Worm (Caenorhabditis elegans) whole organism, L2 larva: ENCODE measurements around the gene ptr-1.

Experiments used
- R02D3.7 ChIP-seq: fragments of 150-350 bp; optimal IDR thresholded peaks from 2 replicates; lab custom pipeline; 2014; ENCODE audit warnings: missing biosample characterization, missing genetic modification characterization
- ZK546.5 ChIP-seq: sonication (generic microtip); optimal IDR thresholded peaks from 2 replicates; lab custom pipeline; 2017; ENCODE audit warnings: missing biosample characterization, missing genetic modification characterization
- aly-2 ChIP-seq: fragments of 150-350 bp; optimal IDR thresholded peaks from 2 replicates; lab custom pipeline; 2014; ENCODE audit warnings: missing biosample characterization, missing genetic modification characterization
- ama-1 ChIP-seq: fragments of 150-350 bp; optimal IDR thresholded peaks from 2 replicates; lab custom pipeline; 2018; ENCODE audit warnings: inconsistent platforms
- blmp-1 ChIP-seq: sonication (generic microtip); optimal IDR thresholded peaks from 2 replicates; lab custom pipeline; 2017; ENCODE audit warnings: missing genetic modification characterization, mild to moderate bottlenecking, missing compliant biosample characterization, antibody characterized with exemption, moderate library complexity; ENCODE audit not compliant: insufficient read depth
- ceh-16 ChIP-seq: fragments of 150-350 bp; optimal IDR thresholded peaks from 2 replicates; lab custom pipeline; 2014; ENCODE audit warnings: missing biosample characterization, missing genetic modification characterization
- ceh-82 ChIP-seq: fragments of 150-350 bp; optimal IDR thresholded peaks from 2 replicates; lab custom pipeline; 2014; ENCODE audit warnings: missing biosample characterization, missing genetic modification characterization
- crh-2 ChIP-seq: sonication (generic microtip); optimal IDR thresholded peaks from 2 replicates; lab custom pipeline; 2017; ENCODE audit warnings: missing biosample characterization, missing genetic modification characterization
- dmd-4 ChIP-seq: sonication (generic microtip); optimal IDR thresholded peaks from 2 replicates; lab custom pipeline; 2017; ENCODE audit warnings: missing biosample characterization, missing genetic modification characterization
- egl-27 ChIP-seq: sonication (generic microtip); optimal IDR thresholded peaks from 3 replicates; lab custom pipeline; 2017; ENCODE audit warnings: missing biosample characterization, missing genetic modification reagents, missing genetic modification characterization
- elt-1 ChIP-seq: fragments of 150-350 bp; optimal IDR thresholded peaks from 2 replicates; lab custom pipeline; 2014; ENCODE audit warnings: missing biosample characterization, missing genetic modification characterization
- fos-1 ChIP-seq: fragments of 150-350 bp; optimal IDR thresholded peaks from 2 replicates; lab custom pipeline; 2014; ENCODE audit warnings: missing biosample characterization, missing genetic modification characterization
- gmeb-1 ChIP-seq: fragments of 150-350 bp; optimal IDR thresholded peaks from 2 replicates; lab custom pipeline; 2014; ENCODE audit warnings: missing biosample characterization, missing genetic modification characterization
- lin-13 ChIP-seq: fragments of 150-350 bp; optimal IDR thresholded peaks from 2 replicates; lab custom pipeline; 2014; ENCODE audit warnings: missing biosample characterization, missing genetic modification reagents, missing genetic modification characterization
- lin-39 ChIP-seq: fragments of 150-350 bp; optimal IDR thresholded peaks from 2 replicates; lab custom pipeline; 2014; ENCODE audit warnings: missing biosample characterization, missing genetic modification reagents, missing genetic modification characterization
- lsy-2 ChIP-seq, 2 experiments: fragments of 150-350 bp in 1 of 2; sonication (generic microtip) in 1 of 2; optimal IDR thresholded peaks; 2 replicates each; lab custom pipeline; 2014 to 2017; ENCODE audit warnings: missing biosample characterization in 2 of 2, missing genetic modification characterization in 2 of 2
- mab-5 ChIP-seq: fragments of 150-350 bp; optimal IDR thresholded peaks from 2 replicates; lab custom pipeline; 2014; ENCODE audit warnings: missing biosample characterization, missing genetic modification characterization
- mdl-1 ChIP-seq, 2 experiments: fragments of 150-350 bp in 1 of 2; sonication (generic microtip) in 1 of 2; optimal IDR thresholded peaks; 2 replicates each; lab custom pipeline; 2017; ENCODE audit warnings: missing biosample characterization in 2 of 2, missing genetic modification characterization in 2 of 2
- nhr-11 ChIP-seq: fragments of 150-350 bp; optimal IDR thresholded peaks from 2 replicates; lab custom pipeline; 2014; ENCODE audit warnings: missing biosample characterization, missing genetic modification characterization
- nhr-129 ChIP-seq: fragments of 150-350 bp; optimal IDR thresholded peaks from 2 replicates; lab custom pipeline; 2014; ENCODE audit warnings: missing biosample characterization, missing genetic modification characterization
- nhr-21 ChIP-seq: fragments of 150-350 bp; optimal IDR thresholded peaks from 2 replicates; lab custom pipeline; 2014; ENCODE audit warnings: missing biosample characterization, missing genetic modification characterization
- nhr-23 ChIP-seq: fragments of 150-350 bp; optimal IDR thresholded peaks from 2 replicates; lab custom pipeline; 2014; ENCODE audit warnings: missing biosample characterization, missing genetic modification reagents, missing genetic modification characterization
- nhr-237 ChIP-seq: fragments of 150-350 bp; optimal IDR thresholded peaks from 2 replicates; lab custom pipeline; 2014; ENCODE audit warnings: missing biosample characterization, missing genetic modification characterization
- nhr-25 ChIP-seq: fragments of 150-350 bp; sonication (generic microtip); optimal IDR thresholded peaks from 3 replicates; lab custom pipeline; 2014; ENCODE audit warnings: missing biosample characterization, missing genetic modification characterization
- nhr-6 ChIP-seq: fragments of 150-350 bp; optimal IDR thresholded peaks from 2 replicates; lab custom pipeline; 2014; ENCODE audit warnings: missing biosample characterization, missing genetic modification characterization
- peb-1 ChIP-seq: fragments of 150-350 bp; optimal IDR thresholded peaks from 2 replicates; lab custom pipeline; 2014; ENCODE audit warnings: missing biosample characterization, missing genetic modification characterization
- sma-3 ChIP-seq: sonication (generic microtip); optimal IDR thresholded peaks from 2 replicates; lab custom pipeline; 2016; ENCODE audit warnings: missing genetic modification reagents, missing genetic modification characterization, missing compliant biosample characterization
- sma-9 ChIP-seq, 2 experiments: fragments of 150-350 bp in 1 of 2; sonication (generic microtip) in 1 of 2; optimal IDR thresholded peaks; 2 replicates each; lab custom pipeline; 2014 to 2016; ENCODE audit warnings: missing genetic modification characterization in 2 of 2, mild to moderate bottlenecking in 1 of 2, missing biosample characterization in 1 of 2, missing compliant biosample characterization in 1 of 2, missing genetic modification reagents in 1 of 2, moderate library complexity in 1 of 2
- unc-55 ChIP-seq: fragments of 150-350 bp; sonication (generic microtip); optimal IDR thresholded peaks from 3 replicates; lab custom pipeline; 2014; ENCODE audit warnings: missing biosample characterization, missing genetic modification reagents, missing genetic modification characterization
- zag-1 ChIP-seq: fragments of 150-350 bp; optimal IDR thresholded peaks from 2 replicates; lab custom pipeline; 2014; ENCODE audit warnings: missing biosample characterization, missing genetic modification characterization
- ztf-1 ChIP-seq: fragments of 200-800 bp; sonication (Bioruptor generic); conservative IDR thresholded peaks from 2 replicates; pipeline ENCODE4 v1.3.6; 2022; ENCODE audit warnings: missing genetic modification characterization, missing compliant biosample characterization
- ztf-11 ChIP-seq: sonication (generic microtip); optimal IDR thresholded peaks from 2 replicates; lab custom pipeline; 2017; ENCODE audit warnings: missing biosample characterization, missing genetic modification characterization
- ztf-4 ChIP-seq: fragments of 150-350 bp; optimal IDR thresholded peaks from 2 replicates; lab custom pipeline; 2014; ENCODE audit warnings: missing biosample characterization, missing genetic modification characterization

ptr-1 gene

DNA sequence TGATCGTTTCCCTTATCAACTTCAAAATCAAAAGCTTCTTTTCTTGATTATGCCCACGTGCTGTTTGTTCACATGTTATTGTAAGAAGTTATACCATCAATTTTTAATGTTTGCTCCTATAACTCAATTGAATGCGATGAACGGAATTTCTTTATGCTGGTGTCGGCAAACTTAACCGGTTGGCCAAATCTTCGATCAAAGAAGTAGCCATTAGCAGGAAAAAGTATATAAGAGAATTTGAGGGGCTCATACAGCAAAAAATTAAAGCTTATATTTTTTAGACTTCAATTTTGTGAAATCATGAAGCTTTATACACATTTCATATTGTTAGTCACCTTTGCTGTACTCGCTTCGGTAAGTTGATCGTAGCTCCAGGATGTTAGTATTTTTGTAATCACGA lies 7.7 kb downstream of the ptr-1 start, which contains the start of gene pqn-16:
TSS of gene pqn-16 (plus strand) at position 301 of the 400 bp plus-strand sequence.
- no peak for TF ChIP-seq lsy-2 (tag; optimal IDR thresholded peaks at IDR 0.05; lab: Kevin White, UChicago)
- no peak for TF ChIP-seq nhr-21 (tag; lab: Kevin White, UChicago)
- TF ChIP-seq nhr-25 (tag; lab: Kevin White, UChicago): no peak
- TF ChIP-seq, all 48 proteins: peak for 0

DNA sequence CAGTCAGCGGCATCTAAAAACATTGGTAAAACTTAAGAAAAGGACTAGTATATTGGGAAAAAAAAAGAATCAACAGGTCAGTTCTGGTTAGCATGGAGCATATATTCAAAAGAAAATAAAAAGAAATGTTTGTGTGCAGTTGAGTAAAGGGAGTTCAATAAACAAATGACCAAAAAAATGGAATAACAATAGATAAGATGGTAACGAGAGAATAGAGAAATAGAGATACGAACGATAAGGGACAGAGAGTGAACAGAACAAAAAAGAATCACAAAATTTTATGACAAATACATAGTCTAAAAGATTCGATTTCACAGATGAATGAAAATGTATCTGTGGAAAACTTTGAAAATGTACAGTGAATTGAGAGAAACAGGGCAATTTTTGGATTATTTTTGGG lies 8.5 kb downstream of the ptr-1 start, which contains the start of gene gad-3:
TSS of gene gad-3 (minus strand) at position 17 of the 400 bp plus-strand sequence.
- TF ChIP-seq ztf-1 (GFP tag; lab: Robert Waterston, UW) (no peak), fos-1 (peak; percentile 44)

DNA sequence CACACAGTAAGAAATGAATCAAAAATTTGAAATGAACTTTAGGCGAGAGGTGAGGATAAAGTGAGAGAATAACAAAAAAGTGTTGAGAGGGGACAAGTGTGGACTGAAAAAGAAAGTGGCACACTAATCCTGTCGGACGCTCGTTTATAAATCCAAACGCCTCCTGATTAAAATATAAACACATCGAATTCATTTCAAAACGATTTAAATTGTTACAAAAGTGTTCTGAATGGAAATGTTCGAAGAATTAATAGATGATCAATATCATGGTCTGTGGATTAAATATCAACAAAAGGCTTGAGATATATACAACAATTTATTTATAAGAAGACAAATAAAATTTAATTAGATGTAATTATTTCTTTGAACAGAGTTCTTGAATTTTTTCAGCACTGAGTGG lies 13.4 kb downstream of the ptr-1 start, which contains the start of gene B0222.11:
TSS of gene B0222.11 (minus strand) at position 101 of the 400 bp plus-strand sequence.
- TF ChIP-seq elt-1 (tag; lab: Kevin White, UChicago) (no peak), nhr-23 (tag; lab: Kevin White, UChicago) (no peak), dmd-4 (tag; lab: Kevin White, UChicago) (no peak), lsy-2 (tag; optimal IDR thresholded peaks at IDR 0.05; lab: Kevin White, UChicago) (no peak), mab-5 (tag; lab: Kevin White, UChicago) (no peak), nhr-129 (tag; lab: Kevin White, UChicago) (no peak), nhr-237 (no peak), nhr-6 (tag; lab: Kevin White, UChicago) (no peak), lin-13 (GFP tag; lab: Kevin White, UChicago) (no peak), ztf-4 (tag; lab: Kevin White, UChicago) (no peak), ZK546.5 (no peak), nhr-21 (tag; lab: Kevin White, UChicago) (no peak), crh-2 (tag; lab: Kevin White, UChicago) (no peak), R02D3.7 (tag; lab: Kevin White, UChicago) (no peak), nhr-11 (tag; lab: Kevin White, UChicago) (no peak)

DNA sequence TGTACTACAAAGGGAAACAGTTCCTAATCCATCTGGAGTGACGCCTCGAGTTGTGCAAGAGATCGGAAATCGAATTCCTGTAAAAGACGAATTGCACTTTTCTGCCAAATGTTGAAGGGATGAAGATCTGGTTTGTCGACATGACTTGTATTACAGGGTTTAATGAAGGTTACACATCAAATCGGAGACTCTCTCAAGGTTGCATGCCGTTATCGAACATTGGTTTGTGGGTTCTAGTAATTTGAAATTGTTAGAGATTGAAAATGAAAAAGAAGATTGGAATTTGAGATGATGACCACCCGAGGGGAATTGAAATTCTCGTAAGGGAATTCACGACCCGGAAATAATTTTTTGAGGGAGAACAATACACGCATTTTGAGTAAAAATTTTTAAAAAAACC lies 15.2 kb downstream of the ptr-1 start:
- TF ChIP-seq ceh-16 (tag; lab: Kevin White, UChicago) (peak; percentile 58), mdl-1 (tag; optimal IDR thresholded peaks at IDR 0.05; lab: Kevin White, UChicago) (no peak), aly-2 (no peak), nhr-129 (tag; lab: Kevin White, UChicago) (peak; percentile 21), crh-2 (tag; lab: Kevin White, UChicago) (peak; percentile 18), lin-39 (tag; lab: Kevin White, UChicago) (no peak), ceh-82 (no peak), fos-1 (no peak), nhr-21 (tag; lab: Kevin White, UChicago) (no peak), nhr-6 (tag; lab: Kevin White, UChicago) (peak; percentile 8), ztf-11 (tag; lab: Kevin White, UChicago) (no peak), unc-55 (GFP tag; lab: Kevin White, UChicago) (no peak), zag-1 (tag; lab: Kevin White, UChicago) (no peak), nhr-25 (tag; lab: Kevin White, UChicago) (peak; percentile 44), elt-1 (tag; lab: Kevin White, UChicago) (no peak), sma-9 (GFP tag; optimal IDR thresholded peaks at IDR 0.05; lab: Kevin White, UChicago) (peak; percentile 70), sma-9 (tag; optimal IDR thresholded peaks at IDR 0.05; lab: Kevin White, UChicago) (no peak), dmd-4 (tag; lab: Kevin White, UChicago) (no peak), nhr-237 (no peak), blmp-1 (tag; lab: Kevin White, UChicago) (peak; percentile 37)
- TF ChIP-seq, all 48 proteins: peak for 7

DNA sequence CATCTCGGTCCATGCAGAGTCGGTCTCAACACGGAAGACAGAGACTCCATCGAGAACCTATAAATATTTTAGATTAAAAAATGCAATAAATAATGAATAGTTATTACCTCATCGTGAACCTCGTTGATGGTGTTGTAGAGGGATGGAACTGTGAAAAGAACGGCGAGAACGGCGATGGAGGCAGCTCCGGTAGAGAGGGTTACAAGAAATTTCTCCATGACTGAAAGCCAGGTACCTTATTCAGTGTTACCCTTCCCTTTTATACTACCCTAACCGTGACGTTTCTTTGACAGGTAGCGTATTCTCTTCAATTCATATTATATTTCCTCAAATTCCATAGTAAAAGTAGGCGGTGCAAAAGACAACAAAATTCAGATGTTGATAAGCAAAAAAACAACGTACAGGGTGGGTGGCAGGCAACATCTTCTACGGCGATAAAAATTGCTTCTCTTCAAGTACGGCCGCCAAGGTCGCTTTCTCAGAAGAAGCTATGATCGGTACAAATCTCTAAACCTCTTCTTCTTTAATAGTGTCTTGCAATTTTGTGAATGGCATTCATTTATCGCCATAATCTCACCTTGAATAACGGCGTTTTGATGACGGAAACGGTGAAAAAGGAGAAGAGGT lies 16.3 kb downstream of the ptr-1 start, which contains the start of gene col-10:
TSS of gene col-10 (minus strand) at position 235 of the 627 bp plus-strand sequence.
- no peak for TF ChIP-seq lsy-2 (tag; optimal IDR thresholded peaks at IDR 0.05; lab: Kevin White, UChicago)
- TF ChIP-seq mab-5 (tag; lab: Kevin White, UChicago): no peak
- TF ChIP-seq ztf-1 (GFP tag; lab: Robert Waterston, UW): no peak
- peak; percentile 91 for TF ChIP-seq ama-1
- no peak for TF ChIP-seq peb-1
- TF ChIP-seq crh-2 (tag; lab: Kevin White, UChicago): peak; percentile 47
- peak; percentile 32 for TF ChIP-seq sma-3
- peak; percentile 19 for TF ChIP-seq egl-27 (tag; lab: Kevin White, UChicago)
- TF ChIP-seq ceh-16 (tag; lab: Kevin White, UChicago): peak; percentile 31
- peak; percentile 5 for TF ChIP-seq blmp-1 (tag; lab: Kevin White, UChicago)
- no peak for TF ChIP-seq gmeb-1
- no peak for TF ChIP-seq aly-2
- TF ChIP-seq nhr-25 (tag; lab: Kevin White, UChicago): peak; percentile 44
- TF ChIP-seq sma-9 (GFP tag; optimal IDR thresholded peaks at IDR 0.05; lab: Kevin White, UChicago): peak; percentile 39
- no peak for TF ChIP-seq sma-9 (tag; optimal IDR thresholded peaks at IDR 0.05; lab: Kevin White, UChicago)
- TF ChIP-seq ceh-82: no peak
- TF ChIP-seq fos-1: peak; percentile 3
- TF ChIP-seq, all 48 proteins: peak for 9
